Worm (Caenorhabditis elegans): ENCODE results near the gene K09H11.6.

- TF ChIP-seq nhr-28 (tag; optimal IDR thresholded peaks at IDR 0.05) = no peak
- TF ChIP-seq mdl-1 (tag; optimal IDR thresholded peaks at IDR 0.05) = no peak
- TF ChIP-seq ceh-82 (tag; optimal IDR thresholded peaks at IDR 0.05) = no peak
- TF ChIP-seq sea-2 (GFP tag; optimal IDR thresholded peaks at IDR 0.05) = no peak
- no peak for TF ChIP-seq pqm-1 (tag; optimal IDR thresholded peaks at IDR 0.05)
- TF ChIP-seq lin-39 (tag; optimal IDR thresholded peaks at IDR 0.05) = no peak
- no peak for TF ChIP-seq hmg-11 (tag; optimal IDR thresholded peaks at IDR 0.05)
- TF ChIP-seq elt-2 (tag; optimal IDR thresholded peaks at IDR 0.05) = no peak
- no peak for TF ChIP-seq unc-39 (tag; optimal IDR thresholded peaks at IDR 0.05)
- no peak for TF ChIP-seq skn-1 (tag; optimal IDR thresholded peaks at IDR 0.05)
- no peak for TF ChIP-seq nhr-237 (tag; optimal IDR thresholded peaks at IDR 0.05)
Observed at ce11 chrV:5771627-5772026, 35.7 kb upstream of the K09H11.6 start, which contains the start of gene F44E7.3.

Measured in whole organism, L3 larva.